Fruit fly (Drosophila melanogaster): ENCODE measurements around the gene knk.

DNA sequence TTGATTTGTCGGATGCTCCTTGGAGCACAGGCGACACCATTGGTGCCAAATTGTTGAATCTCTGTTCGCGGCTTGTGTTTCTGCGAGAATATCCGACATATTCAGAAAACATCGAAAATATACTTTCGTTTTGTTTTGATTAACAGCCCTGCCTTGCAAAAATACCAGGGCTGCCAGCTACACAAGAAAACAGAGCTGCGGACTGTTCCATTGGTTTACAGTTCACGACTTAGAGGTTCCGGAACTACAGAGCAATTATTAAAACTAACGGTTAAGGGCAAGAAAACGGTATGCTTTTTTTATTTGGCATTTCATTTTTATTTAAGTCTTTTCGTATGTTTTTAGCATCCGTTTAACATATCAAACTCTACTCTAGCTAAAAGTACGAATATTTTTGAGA is 35.7 kb upstream of the knk start, which contains the start of gene CG6254:
- TF ChIP-seq psq (optimal IDR thresholded peaks at IDR 0.05) (no peak), CG8478 (optimal IDR thresholded peaks at IDR 0.05) (no peak), Dll (optimal IDR thresholded peaks at IDR 0.05) (no peak)

Measured in whole organism.